Worm (Caenorhabditis elegans): Measurements from ENCODE around the gene agr-1.

DNA sequence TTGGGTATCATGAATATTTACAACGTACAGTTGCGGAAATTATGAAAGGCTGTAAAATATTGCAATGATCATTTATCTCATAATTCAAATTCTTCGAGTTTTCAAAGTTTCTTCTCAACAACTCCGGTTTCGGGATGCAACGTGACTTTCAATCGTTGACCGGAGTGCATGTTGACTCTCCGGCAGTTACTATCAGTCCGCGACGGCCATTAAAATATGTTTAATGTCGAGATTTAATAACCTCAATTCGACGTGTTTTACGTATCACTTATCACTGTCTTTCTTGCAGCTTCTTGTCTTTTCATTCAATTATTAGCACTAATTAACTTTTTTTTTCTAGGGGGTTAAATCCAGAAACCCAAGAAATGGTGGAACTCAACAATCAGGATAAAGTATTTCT, 56.8 kb downstream of the agr-1 start, which contains the start of gene tsp-10:
- TF ChIP-seq zag-1 (tag; optimal IDR thresholded peaks at IDR 0.05) (no peak), pqm-1 (tag; optimal IDR thresholded peaks at IDR 0.05) (no peak), lin-39 (tag; optimal IDR thresholded peaks at IDR 0.05) (no peak), daf-12 (tag; optimal IDR thresholded peaks at IDR 0.05) (no peak), pha-4 (GFP tag; IDR thresholded peaks at IDR 0.05) (no peak), pha-4 (tag; optimal IDR thresholded peaks at IDR 0.05) (no peak), ama-1 (optimal IDR thresholded peaks at IDR 0.05) (no peak), nhr-237 (tag; optimal IDR thresholded peaks at IDR 0.05) (no peak), ZK337.2 (GFP tag; IDR thresholded peaks at IDR 0.05) (no peak)
